Worm (Caenorhabditis elegans) whole organism, L4/young adult: ENCODE measurements around the gene nhr-137.

Source experiments
- W03F9.2 ChIP-seq: fragments of 150-350 bp; optimal IDR thresholded peaks from 2 replicates; lab custom pipeline; 2014; ENCODE audit warnings: missing biosample characterization, missing genetic modification characterization
- dao-5 ChIP-seq: sonication (generic microtip); optimal IDR thresholded peaks from 2 replicates; lab custom pipeline; 2016; ENCODE audit warnings: missing genotype, missing genetic modification characterization, moderate library complexity, missing compliant biosample characterization

DNA sequence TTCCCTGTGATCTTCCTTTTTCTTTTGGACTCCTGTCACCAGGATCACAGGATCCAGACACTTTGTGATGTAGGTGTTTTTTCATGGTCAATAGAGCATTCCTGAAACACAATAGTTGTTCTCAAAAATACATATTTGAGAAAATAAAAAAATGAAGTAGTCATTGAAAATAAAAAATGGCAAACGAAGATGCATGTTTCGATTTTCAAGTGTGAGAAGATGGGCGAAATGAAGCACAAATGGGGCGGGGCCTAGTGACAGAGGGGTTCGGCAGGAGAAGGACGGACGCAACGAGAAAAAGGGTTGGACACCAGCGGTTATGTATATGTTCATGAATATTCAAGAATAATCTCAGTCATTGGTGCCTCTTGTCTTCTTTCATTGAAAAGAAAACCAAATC lies 21.2 kb upstream of the nhr-137 start, which contains the start of gene F38B6.6:
- TF ChIP-seq W03F9.2 (no peak), dao-5 (tag; lab: Kevin White, UChicago) (no peak)
